Fruit fly (Drosophila melanogaster) whole organism, embryonic: ENCODE measurements around the gene chic.
A peak's percentile ranks its signal among the peaks of the same experiment; 100 is the strongest.

Source experiments
- CG10267 ChIP-seq: fragments of 200-800 bp; sonication (Bioruptor generic); optimal IDR thresholded peaks from 2 replicates; lab custom pipeline; 2018; ENCODE audit warnings: missing biosample characterization, mild to moderate bottlenecking, missing genetic modification characterization, moderate library complexity
- CG13123 ChIP-seq: fragments of 200-800 bp; sonication (Bioruptor generic); optimal IDR thresholded peaks from 2 replicates; lab custom pipeline; 2016; ENCODE audit warnings: missing biosample characterization, missing genetic modification characterization
- CG13894 ChIP-seq: fragments of 200-800 bp; sonication (Bioruptor generic); optimal IDR thresholded peaks from 3 replicates; lab custom pipeline; 2018; ENCODE audit warnings: missing biosample characterization, mild to moderate bottlenecking, missing genetic modification characterization, moderate library complexity
- CG15073 ChIP-seq: fragments of 200-800 bp; sonication (Bioruptor generic); optimal IDR thresholded peaks from 2 replicates; lab custom pipeline; 2016; ENCODE audit warnings: missing biosample characterization, missing genetic modification characterization
- CG1529 ChIP-seq: fragments of 200-800 bp; sonication (Bioruptor generic); optimal IDR thresholded peaks from 3 replicates; lab custom pipeline; 2018; ENCODE audit warnings: missing biosample characterization, missing genetic modification characterization
- CG15479 ChIP-seq: fragments of 200-800 bp; sonication (Bioruptor generic); optimal IDR thresholded peaks from 3 replicates; lab custom pipeline; 2019; ENCODE audit warnings: missing biosample characterization, mild to moderate bottlenecking, missing genetic modification characterization, moderate library complexity
- CG16863 ChIP-seq: fragments of 200-800 bp; sonication (Bioruptor generic); optimal IDR thresholded peaks from 3 replicates; lab custom pipeline; 2016; ENCODE audit warnings: missing biosample characterization, missing genetic modification characterization
- CG17829 ChIP-seq: fragments of 200-800 bp; optimal IDR thresholded peaks from 2 replicates; lab custom pipeline; 2019; ENCODE audit warnings: missing biosample characterization, mild to moderate bottlenecking, missing genetic modification characterization, moderate library complexity
- CG17912 ChIP-seq: fragments of 200-800 bp; sonication (Bioruptor generic); optimal IDR thresholded peaks from 2 replicates; lab custom pipeline; 2018; ENCODE audit warnings: missing biosample characterization, mild to moderate bottlenecking, missing genetic modification characterization
- CG1792 ChIP-seq: fragments of 200-800 bp; sonication (Bioruptor generic); optimal IDR thresholded peaks from 2 replicates; lab custom pipeline; 2016; ENCODE audit warnings: missing biosample characterization, missing genetic modification characterization
- CG18764 ChIP-seq: fragments of 200-800 bp; sonication (Bioruptor generic); optimal IDR thresholded peaks from 3 replicates; lab custom pipeline; 2016; ENCODE audit warnings: missing biosample characterization, missing genetic modification characterization
- CG2875 ChIP-seq: fragments of 200-800 bp; sonication (Bioruptor generic); optimal IDR thresholded peaks from 2 replicates; lab custom pipeline; 2017; ENCODE audit warnings: missing biosample characterization, mild to moderate bottlenecking, missing genetic modification characterization, missing genetic modification reagents
- CG31224 ChIP-seq: fragments of 200-800 bp; sonication (Bioruptor generic); IDR thresholded peaks from 2 replicates; pipeline ENCODE4 v1.3.6; 2022; ENCODE audit warnings: missing biosample characterization, missing genetic modification characterization
- CG33557 ChIP-seq: fragments of 200-800 bp; sonication (Bioruptor generic); optimal IDR thresholded peaks from 2 replicates; lab custom pipeline; 2019; ENCODE audit warnings: missing biosample characterization, mild to moderate bottlenecking, missing genetic modification characterization, moderate library complexity
- CG4707 ChIP-seq: fragments of 200-800 bp; sonication (Bioruptor generic); optimal IDR thresholded peaks from 2 replicates; lab custom pipeline; 2018; ENCODE audit warnings: missing biosample characterization, mild to moderate bottlenecking, missing genetic modification characterization, moderate library complexity
- CG5180 ChIP-seq: fragments of 200-800 bp; sonication (Bioruptor generic); optimal IDR thresholded peaks from 3 replicates; lab custom pipeline; 2017; ENCODE audit warnings: missing biosample characterization, missing genetic modification characterization, mild to moderate bottlenecking, moderate library complexity, missing genetic modification reagents
- CG6813 ChIP-seq: fragments of 200-800 bp; sonication (Bioruptor generic); optimal IDR thresholded peaks from 2 replicates; lab custom pipeline; 2017; ENCODE audit warnings: missing biosample characterization, missing genetic modification characterization, mild to moderate bottlenecking, moderate library complexity, missing genetic modification reagents
- CG7271 ChIP-seq: fragments of 200-800 bp; sonication (Bioruptor generic); optimal IDR thresholded peaks from 2 replicates; lab custom pipeline; 2018; ENCODE audit warnings: missing biosample characterization, mild to moderate bottlenecking, missing genetic modification characterization, moderate library complexity
- CG7963 ChIP-seq: fragments of 200-800 bp; sonication (Bioruptor generic); IDR thresholded peaks from 3 replicates; pipeline ENCODE4 v1.3.6; 2022; ENCODE audit warnings: missing biosample characterization, missing genetic modification characterization; ENCODE audit not compliant: partially characterized antibody
- CG8290 ChIP-seq, 3 experiments: fragments of 200-800 bp; sonication (Bioruptor generic); optimal IDR thresholded peaks; 2 replicates each; lab custom pipeline; 2016 to 2019; ENCODE audit warnings: missing biosample characterization in 3 of 3, missing genetic modification characterization in 3 of 3, mild to moderate bottlenecking in 2 of 3, moderate library complexity in 1 of 3
- CG8765 ChIP-seq: fragments of 200-800 bp; sonication (Bioruptor generic); IDR thresholded peaks from 2 replicates; pipeline ENCODE4 v1.3.6; 2022; ENCODE audit warnings: missing biosample characterization, missing genetic modification characterization
- CG9609 ChIP-seq: fragments of 200-800 bp; sonication (Bioruptor generic); optimal IDR thresholded peaks from 3 replicates; lab custom pipeline; 2016; ENCODE audit warnings: missing biosample characterization, missing genetic modification characterization
- Dbx ChIP-seq: fragments of 200-800 bp; sonication (Bioruptor generic); IDR thresholded peaks from 3 replicates; pipeline ENCODE4 v1.3.6; 2022; ENCODE audit warnings: missing biosample characterization, missing genetic modification characterization
- Dip3 ChIP-seq: fragments of 200-800 bp; sonication (Bioruptor generic); optimal IDR thresholded peaks from 3 replicates; lab custom pipeline; 2016; ENCODE audit warnings: missing biosample characterization, missing genetic modification characterization
- E2f1 ChIP-seq: fragments of 200-800 bp; sonication (Bioruptor generic); IDR thresholded peaks from 2 replicates; pipeline ENCODE4 v1.3.6; 2022; ENCODE audit warnings: missing biosample characterization, missing genetic modification characterization
- Eip74EF ChIP-seq, 2 experiments: fragments of 200-800 bp in 1 of 2; fragments of >200 bp in 1 of 2; sonication (Bioruptor generic) in 1 of 2; optimal IDR thresholded peaks; 2 replicates each; lab custom pipeline; 2017 to 2019; ENCODE audit warnings: missing biosample characterization in 2 of 2, missing genetic modification characterization in 2 of 2, mild to moderate bottlenecking in 1 of 2, moderate library complexity in 1 of 2
- Elba2 ChIP-seq: fragments of 200-800 bp; sonication (Bioruptor generic); optimal IDR thresholded peaks from 3 replicates; lab custom pipeline; 2016; ENCODE audit warnings: missing biosample characterization, missing genetic modification characterization
- Ets65A ChIP-seq: fragments of 200-800 bp; sonication (Bioruptor generic); peaks from one replicate; lab custom pipeline; 2016; ENCODE audit warnings: missing biosample characterization, missing genetic modification characterization
- Fer1 ChIP-seq: fragments of 200-800 bp; sonication (Bioruptor generic); optimal IDR thresholded peaks from 2 replicates; lab custom pipeline; 2017; ENCODE audit warnings: missing biosample characterization, mild to moderate bottlenecking, missing genetic modification characterization
- Hey ChIP-seq: fragments of 200-800 bp; sonication (Bioruptor generic); optimal IDR thresholded peaks from 3 replicates; lab custom pipeline; 2018; ENCODE audit warnings: missing biosample characterization, mild to moderate bottlenecking, missing genetic modification characterization
- Trl ChIP-seq, 3 experiments: fragments of >200 bp in 2 of 3; fragments of 200-800 bp in 1 of 3; sonication (Bioruptor generic) in 1 of 3; optimal IDR thresholded peaks; 2 replicates in 1 of 3; 3 replicates in 2 of 3; lab custom pipeline; 2016 to 2017; ENCODE audit warnings: missing biosample characterization in 1 of 3, missing genetic modification characterization in 1 of 3
- br ChIP-seq: fragments of >200 bp; optimal IDR thresholded peaks from 2 replicates; lab custom pipeline; 2017
- btn ChIP-seq: fragments of 200-800 bp; sonication (Bioruptor generic); optimal IDR thresholded peaks from 2 replicates; lab custom pipeline; 2016; ENCODE audit warnings: missing biosample characterization, missing genetic modification characterization
- cad ChIP-seq: fragments of >200 bp; optimal IDR thresholded peaks from 2 replicates; lab custom pipeline; 2017; ENCODE audit warnings: missing biosample characterization, missing genetic modification characterization
- chif ChIP-seq, 2 experiments: fragments of 200-800 bp; sonication (Bioruptor generic); optimal IDR thresholded peaks; 3 replicates each; lab custom pipeline; 2016; ENCODE audit warnings: missing biosample characterization in 2 of 2, missing genetic modification characterization in 2 of 2
- gcm2 ChIP-seq: fragments of 200-800 bp; sonication (Bioruptor generic); optimal IDR thresholded peaks from 2 replicates; lab custom pipeline; 2016; ENCODE audit warnings: missing biosample characterization, missing genetic modification characterization
- grn ChIP-seq: fragments of 200-800 bp; sonication (Bioruptor generic); optimal IDR thresholded peaks from 3 replicates; lab custom pipeline; 2017; ENCODE audit warnings: missing biosample characterization, missing genetic modification characterization
- hth ChIP-seq: fragments of >200 bp; optimal IDR thresholded peaks from 2 replicates; lab custom pipeline; 2017; ENCODE audit warnings: inconsistent platforms
- insv ChIP-seq, 2 experiments: fragments of 200-800 bp; sonication (Bioruptor generic); optimal IDR thresholded peaks; 3 replicates each; lab custom pipeline; 2016 to 2018; ENCODE audit warnings: missing biosample characterization in 2 of 2, missing genetic modification characterization in 2 of 2
- jigr1 ChIP-seq: fragments of 200-800 bp; sonication (Bioruptor generic); IDR thresholded peaks from 3 replicates; pipeline ENCODE4 v1.3.6; 2022; ENCODE audit warnings: missing biosample characterization, missing genetic modification characterization
- luna ChIP-seq: fragments of 200-800 bp; sonication (Bioruptor generic); optimal IDR thresholded peaks from 2 replicates; lab custom pipeline; 2016; ENCODE audit warnings: missing biosample characterization, missing genetic modification characterization
- nmo ChIP-seq: fragments of 200-800 bp; sonication (Bioruptor generic); optimal IDR thresholded peaks from 2 replicates; lab custom pipeline; 2018; ENCODE audit warnings: missing biosample characterization, mild to moderate bottlenecking, missing genetic modification characterization, moderate library complexity
- prd ChIP-seq, 3 experiments: fragments of >200 bp in 2 of 3; fragments of 200-800 bp in 1 of 3; sonication (Bioruptor generic) in 1 of 3; optimal IDR thresholded peaks in 2 of 3; IDR thresholded peaks in 1 of 3; 2 replicates in 2 of 3; 3 replicates in 1 of 3; pipeline versions ENCODE4 v1.3.6 to Lab custom; 2017 to 2022; ENCODE audit warnings: missing biosample characterization in 1 of 3, missing genetic modification characterization in 1 of 3
- pros ChIP-seq: fragments of 200-800 bp; sonication (Bioruptor generic); optimal IDR thresholded peaks from 3 replicates; lab custom pipeline; 2019; ENCODE audit warnings: missing biosample characterization, mild to moderate bottlenecking, missing genetic modification characterization, moderate library complexity
- repo ChIP-seq: fragments of 200-800 bp; sonication (Bioruptor generic); optimal IDR thresholded peaks from 2 replicates; lab custom pipeline; 2016; ENCODE audit warnings: missing biosample characterization, missing genetic modification characterization
- slbo ChIP-seq: fragments of 200-800 bp; sonication (Bioruptor generic); IDR thresholded peaks from 2 replicates; pipeline ENCODE4 v1.3.6; 2022; ENCODE audit warnings: missing biosample characterization, missing genetic modification characterization
- tio ChIP-seq: fragments of 200-800 bp; sonication (Bioruptor generic); optimal IDR thresholded peaks from 2 replicates; lab custom pipeline; 2017; ENCODE audit warnings: missing biosample characterization, missing genetic modification characterization, inconsistent platforms
- wor ChIP-seq: fragments of 200-800 bp; sonication (Bioruptor generic); IDR thresholded peaks from 2 replicates; pipeline ENCODE4 v1.3.6; 2022; ENCODE audit warnings: missing biosample characterization, missing genetic modification characterization
- z ChIP-seq: fragments of 200-800 bp; sonication (Bioruptor generic); IDR thresholded peaks from 3 replicates; pipeline ENCODE4 v1.3.6; 2022; ENCODE audit warnings: missing biosample characterization, missing genetic modification characterization

The chic gene

dm6 chr2L:6019352-6020131 is 38.7 kb upstream of the chic start, which contains the start of gene H2.0 (continued):
- TF ChIP-seq CG8765 (GFP tag; lab: Robert Waterston, UW), result no peak
- no peak for TF ChIP-seq Fer1
- no peak for TF ChIP-seq Dip3
- TF ChIP-seq CG33557, result peak; percentile 31
- no peak for TF ChIP-seq Eip74EF (GFP tag; optimal IDR thresholded peaks at IDR 0.05; lab: Kevin White, UChicago)
- TF ChIP-seq Hey (tag; lab: Kevin White, UChicago), result no peak
- TF ChIP-seq CG1792 (GFP tag; lab: Kevin White, UChicago), result no peak
- TF ChIP-seq btn (GFP tag; lab: Kevin White, UChicago), result no peak
- peak; percentile 52 for TF ChIP-seq CG17829 (tag; lab: Kevin White, UChicago)
- TF ChIP-seq CG6813 (GFP tag; lab: Kevin White, UChicago), result peak; percentile 42
- no peak for TF ChIP-seq prd (optimal IDR thresholded peaks at IDR 0.05; lab: Kevin White, UChicago)
- peak; percentile 50; the same call in 2 of the 3 replicates for TF ChIP-seq prd (GFP tag; IDR thresholded peaks at IDR 0.05; lab: Robert Waterston, UW)
- no peak for TF ChIP-seq wor
- peak in 1 of 2 experiments; percentile 49 for TF ChIP-seq chif (GFP tag; optimal IDR thresholded peaks at IDR 0.05; lab: Kevin White, UChicago)
- peak; percentile 24 for TF ChIP-seq grn
- TF ChIP-seq CG9609 (GFP tag; lab: Kevin White, UChicago), result no peak
- TF ChIP-seq z (GFP tag; lab: Robert Waterston, UW), result peak; percentile 61; the same call in 1 of the 3 replicates
- peak; percentile 13 for TF ChIP-seq CG16863 (GFP tag; lab: Kevin White, UChicago)
- peak; percentile 59 for TF ChIP-seq nmo (GFP tag; lab: Kevin White, UChicago)
- no peak for TF ChIP-seq slbo
- TF ChIP-seq CG8290 (GFP tag; optimal IDR thresholded peaks at IDR 0.05; lab: Kevin White, UChicago), result no peak
- no peak for TF ChIP-seq CG8290 (tag; optimal IDR thresholded peaks at IDR 0.05; lab: Kevin White, UChicago)
- no peak for TF ChIP-seq CG7963 (GFP tag; lab: Robert Waterston, UW)
- no peak for TF ChIP-seq CG15479 (GFP tag; lab: Kevin White, UChicago)
- no peak for TF ChIP-seq Dbx (GFP tag; lab: Robert Waterston, UW)
- TF ChIP-seq gcm2 (GFP tag; lab: Kevin White, UChicago), result no peak
- no peak for TF ChIP-seq Ets65A (GFP tag; lab: Kevin White, UChicago)
- no peak for TF ChIP-seq CG17912
- TF ChIP-seq CG18764 (GFP tag; lab: Kevin White, UChicago), result no peak
- TF ChIP-seq tio, result peak; percentile 58
- TF ChIP-seq luna (GFP tag; lab: Kevin White, UChicago), result no peak
- TF ChIP-seq pros (GFP tag; lab: Kevin White, UChicago), result no peak
- no peak for TF ChIP-seq CG13894 (tag; lab: Kevin White, UChicago)
- TF ChIP-seq CG7271 (tag; lab: Kevin White, UChicago), result no peak
- no peak for TF ChIP-seq CG5180 (GFP tag; lab: Kevin White, UChicago)
- no peak for TF ChIP-seq CG13123 (GFP tag; lab: Kevin White, UChicago)
- TF ChIP-seq CG1529, result peak; percentile 38
- no peak for TF ChIP-seq repo (GFP tag; lab: Kevin White, UChicago)
- no peak for TF ChIP-seq hth (lab: Kevin White, UChicago)
- no peak for TF ChIP-seq cad
- no peak for TF ChIP-seq jigr1 (GFP tag; lab: Robert Waterston, UW)
- TF ChIP-seq br (lab: Kevin White, UChicago), result no peak
- TF ChIP-seq CG4707, result peak; percentile 1
- peak; percentile 20 for TF ChIP-seq CG2875 (GFP tag; lab: Kevin White, UChicago)
- TF ChIP-seq insv (GFP tag; optimal IDR thresholded peaks at IDR 0.05; lab: Kevin White, UChicago), result no peak
- TF ChIP-seq Trl (optimal IDR thresholded peaks at IDR 0.05; lab: Kevin White, UChicago), result no peak
- peak; percentile 6 for TF ChIP-seq Trl (GFP tag; optimal IDR thresholded peaks at IDR 0.05; lab: Kevin White, UChicago)
- TF ChIP-seq E2f1 (GFP tag; lab: Robert Waterston, UW), result no peak
- 0 out of 2 replicates have a peak, but pooled peaks have one; percentile 26 for TF ChIP-seq CG31224 (GFP tag; lab: Robert Waterston, UW)
- TF ChIP-seq CG15073, result no peak
- no peak for TF ChIP-seq Elba2 (GFP tag; lab: Kevin White, UChicago)
- TF ChIP-seq CG10267 (tag; lab: Kevin White, UChicago), result peak; percentile 27
